Worm (Caenorhabditis elegans) whole organism, L4 larva: ENCODE measurements around the gene Y57A10C.10.

Source experiments
- D1046.2 ChIP-seq: fragments of 200-800 bp; sonication (Bioruptor generic); IDR thresholded peaks from 2 replicates; pipeline ENCODE4 v1.3.6; 2022; ENCODE audit warnings: missing genetic modification characterization, missing compliant biosample characterization
- R02D3.7 ChIP-seq: fragments of 150-350 bp; sonication (generic microtip); optimal IDR thresholded peaks from 3 replicates; lab custom pipeline; 2014; ENCODE audit warnings: missing biosample characterization, missing genetic modification characterization
- aly-2 ChIP-seq: sonication (generic microtip); optimal IDR thresholded peaks from 2 replicates; lab custom pipeline; 2018; ENCODE audit warnings: missing biosample characterization, missing genetic modification characterization
- dpl-1 ChIP-seq: fragments of 150-350 bp; optimal IDR thresholded peaks from 2 replicates; lab custom pipeline; 2014; ENCODE audit warnings: missing biosample characterization, missing genetic modification reagents, missing genetic modification characterization
- egl-27 ChIP-seq: sonication (generic microtip); optimal IDR thresholded peaks from 3 replicates; lab custom pipeline; 2017; ENCODE audit warnings: missing biosample characterization, missing genetic modification reagents, missing genetic modification characterization
- hmg-1.1 ChIP-seq: fragments of 200-800 bp; sonication (Bioruptor generic); IDR thresholded peaks from 2 replicates; pipeline ENCODE4 v1.3.6; 2022; ENCODE audit warnings: missing genetic modification reagents, missing genetic modification characterization, missing compliant biosample characterization
- nhr-102 ChIP-seq: sonication (generic microtip); optimal IDR thresholded peaks from 2 replicates; lab custom pipeline; 2016; ENCODE audit warnings: mild to moderate bottlenecking, missing genetic modification characterization, moderate library complexity, missing compliant biosample characterization
- nhr-11 ChIP-seq: fragments of 150-350 bp; optimal IDR thresholded peaks from 2 replicates; lab custom pipeline; 2014; ENCODE audit warnings: missing biosample characterization, missing genetic modification characterization
- nhr-111 ChIP-seq: fragments of 200-800 bp; sonication (Bioruptor generic); optimal IDR thresholded peaks from 2 replicates; lab custom pipeline; 2018; ENCODE audit warnings: mild to moderate bottlenecking, missing genetic modification characterization, missing compliant biosample characterization
- nhr-237 ChIP-seq: sonication (generic microtip); optimal IDR thresholded peaks from 2 replicates; lab custom pipeline; 2017; ENCODE audit warnings: missing biosample characterization, missing genetic modification characterization
- skn-1 ChIP-seq: fragments of 150-350 bp; optimal IDR thresholded peaks from 2 replicates; lab custom pipeline; 2014; ENCODE audit warnings: missing biosample characterization, missing genetic modification characterization
- snpc-4 ChIP-seq: fragments of 150-350 bp; optimal IDR thresholded peaks from 2 replicates; lab custom pipeline; 2014; ENCODE audit warnings: missing biosample characterization, missing genetic modification characterization

ce11 chrII:12435202-12435872 is 5.7 kb downstream of the Y57A10C.10 start:
- TF ChIP-seq nhr-111 (GFP tag; lab: Kevin White, UChicago), result no peak
- TF ChIP-seq D1046.2, result no peak
- no peak for TF ChIP-seq skn-1 (tag; lab: Kevin White, UChicago)
- TF ChIP-seq nhr-237 (tag; lab: Kevin White, UChicago), result no peak
- no peak for TF ChIP-seq hmg-1.1 (GFP tag; lab: Robert Waterston, UW)
- TF ChIP-seq nhr-102 (tag; lab: Kevin White, UChicago), result no peak
- TF ChIP-seq snpc-4 (tag; lab: Kevin White, UChicago), result no peak
- no peak for TF ChIP-seq R02D3.7 (tag; lab: Kevin White, UChicago)
- TF ChIP-seq aly-2 (tag; lab: Kevin White, UChicago), result no peak
- TF ChIP-seq egl-27 (tag; lab: Kevin White, UChicago), result no peak
- no peak for TF ChIP-seq nhr-11
- no peak for TF ChIP-seq dpl-1 (GFP tag; lab: Kevin White, UChicago)
